Fruit fly (Drosophila melanogaster): ENCODE measurements around the gene Ucp4B.

Gene Ucp4B

DNA sequence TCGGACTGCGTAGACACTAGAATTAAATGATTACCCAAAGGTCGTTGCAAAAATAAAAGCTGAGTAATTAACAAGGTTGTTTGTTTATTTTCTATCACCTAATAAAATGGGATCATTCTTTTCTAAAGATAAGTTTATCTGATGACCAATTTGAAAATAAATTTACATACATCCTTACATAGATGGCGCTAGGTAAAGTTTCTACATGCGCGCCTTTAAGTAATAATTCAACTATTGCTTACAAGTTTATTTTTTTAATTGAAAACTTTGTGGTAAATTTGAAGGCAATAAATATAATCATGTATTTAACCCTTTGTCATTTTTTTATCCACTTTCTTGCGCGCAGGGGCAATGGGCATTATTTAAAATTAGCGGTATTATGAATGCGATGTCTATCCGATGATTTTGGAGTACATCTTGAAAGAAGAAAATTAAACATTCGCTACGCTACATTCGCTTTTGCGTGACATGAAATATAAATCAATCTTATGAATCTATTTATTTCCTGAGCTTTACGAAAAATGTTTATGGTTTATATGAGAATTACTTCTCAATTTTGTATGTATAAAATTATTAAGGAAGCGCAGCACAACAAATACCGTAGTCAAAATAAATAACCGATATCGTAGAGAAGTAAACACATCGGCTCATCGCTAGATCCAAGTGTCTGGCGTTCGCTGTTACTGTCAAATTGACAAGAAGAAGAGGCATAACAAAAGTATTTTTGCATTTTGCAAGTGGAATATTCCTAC, 20.7 kb upstream of the Ucp4B start, which contains the start of gene CG9044:
CG9044 (plus strand) TSS at position 676 of the 752 bp plus-strand sequence.
- TF ChIP-seq jim (GFP tag; optimal IDR thresholded peaks at IDR 0.05): no peak
- TF ChIP-seq psq (GFP tag; optimal IDR thresholded peaks at IDR 0.05): peak; percentile 54
- no peak for TF ChIP-seq CG32264 (GFP tag; optimal IDR thresholded peaks at IDR 0.05)
- TF ChIP-seq h (GFP tag; optimal IDR thresholded peaks at IDR 0.05): peak; percentile 77
- no peak for TF ChIP-seq N (GFP tag; optimal IDR thresholded peaks at IDR 0.05)
- TF ChIP-seq lola (GFP tag; optimal IDR thresholded peaks at IDR 0.05): no peak
- TF ChIP-seq rgr (GFP tag; optimal IDR thresholded peaks at IDR 0.05): no peak
- TF ChIP-seq tai (GFP tag; optimal IDR thresholded peaks at IDR 0.05): no peak
- TF ChIP-seq sage (GFP tag; optimal IDR thresholded peaks at IDR 0.05): no peak
- no peak for TF ChIP-seq Hnf4 (GFP tag; optimal IDR thresholded peaks at IDR 0.05)
- no peak for TF ChIP-seq pan (optimal IDR thresholded peaks at IDR 0.05)
- peak; percentile 70 for TF ChIP-seq ey (GFP tag; optimal IDR thresholded peaks at IDR 0.05)
- no peak for TF ChIP-seq Mio (GFP tag; optimal IDR thresholded peaks at IDR 0.05)
- no peak for TF ChIP-seq dl (GFP tag; optimal IDR thresholded peaks at IDR 0.05; ENCODE audit: insufficient read depth in 1 of 2, partially characterized antibody in 2 of 2)
- TF ChIP-seq CrebA (GFP tag; optimal IDR thresholded peaks at IDR 0.05; ENCODE audit: borderline replicate concordance): no peak
- no peak for TF ChIP-seq Myc (optimal IDR thresholded peaks at IDR 0.05)
- no peak for TF ChIP-seq Sp1 (GFP tag; optimal IDR thresholded peaks at IDR 0.05)
- peak; percentile 92 for TF ChIP-seq woc (GFP tag; optimal IDR thresholded peaks at IDR 0.05)
- no peak for TF ChIP-seq fru (GFP tag; optimal IDR thresholded peaks at IDR 0.05)
- no peak for TF ChIP-seq dmrt93B (GFP tag; optimal IDR thresholded peaks at IDR 0.05)
- TF ChIP-seq usp (GFP tag; optimal IDR thresholded peaks at IDR 0.05): no peak
- peak; percentile 32 for TF ChIP-seq OdsH (GFP tag; optimal IDR thresholded peaks at IDR 0.05)
- peak; percentile 35 for TF ChIP-seq CG9705 (GFP tag; optimal IDR thresholded peaks at IDR 0.05)
- TF ChIP-seq GATAd (GFP tag; optimal IDR thresholded peaks at IDR 0.05): peak; percentile 35
- TF ChIP-seq Hr83 (GFP tag; optimal IDR thresholded peaks at IDR 0.05; ENCODE audit: poor library complexity, severe bottlenecking): peak; percentile 38
- TF ChIP-seq Rel (GFP tag; optimal IDR thresholded peaks at IDR 0.05): no peak
- no peak for TF ChIP-seq Rel (tag; optimal IDR thresholded peaks at IDR 0.05)
- peak; percentile 71 for TF ChIP-seq HLH106 (tag; optimal IDR thresholded peaks at IDR 0.05)
- no peak for TF ChIP-seq sv (GFP tag; optimal IDR thresholded peaks at IDR 0.05)
- no peak for TF ChIP-seq Vsx2 (GFP tag; optimal IDR thresholded peaks at IDR 0.05; ENCODE audit: partially characterized antibody)
- no peak for TF ChIP-seq brk (GFP tag; optimal IDR thresholded peaks at IDR 0.05)
- TF ChIP-seq Hr78 (GFP tag; optimal IDR thresholded peaks at IDR 0.05): no peak
- no peak for TF ChIP-seq foxo (GFP tag; optimal IDR thresholded peaks at IDR 0.05)
- no peak for TF ChIP-seq Dif (GFP tag; optimal IDR thresholded peaks at IDR 0.05; ENCODE audit: partially characterized antibody)
- no peak for TF ChIP-seq Abd-B (GFP tag; optimal IDR thresholded peaks at IDR 0.05)
- TF ChIP-seq br (GFP tag; optimal IDR thresholded peaks at IDR 0.05): no peak
- peak; percentile 76 for TF ChIP-seq dsf (GFP tag; optimal IDR thresholded peaks at IDR 0.05; ENCODE audit: borderline replicate concordance)
- no peak for TF ChIP-seq Dfd (GFP tag; optimal IDR thresholded peaks at IDR 0.05)
- TF ChIP-seq Jra (GFP tag; optimal IDR thresholded peaks at IDR 0.05): peak; percentile 49

DNA sequence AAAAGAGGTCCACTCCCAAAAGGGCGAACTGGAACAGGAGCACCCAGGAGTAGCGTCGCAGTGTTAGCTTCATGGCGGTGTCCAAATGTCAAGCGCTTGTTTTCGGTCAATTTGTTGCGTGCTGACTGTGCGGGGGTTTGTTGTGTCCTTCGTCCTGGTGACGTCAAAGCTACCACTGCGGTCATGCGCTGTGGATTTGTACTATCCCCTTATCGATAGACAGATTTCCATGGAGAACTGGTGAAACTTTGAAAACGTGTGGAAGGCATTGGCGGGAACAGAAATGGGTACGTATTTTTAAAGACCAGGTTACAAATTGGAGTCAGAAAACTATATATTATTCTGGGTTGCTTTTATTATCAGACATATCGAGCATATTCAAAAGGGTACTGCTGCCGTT, 13.5 kb upstream of the Ucp4B start, which contains the start of gene CG13999:
CG13999 (minus strand) TSS at position 314 of the 400 bp plus-strand sequence.
- TF ChIP-seq pan (optimal IDR thresholded peaks at IDR 0.05): no peak
- TF ChIP-seq CG9705 (GFP tag; optimal IDR thresholded peaks at IDR 0.05): no peak
- no peak for TF ChIP-seq foxo (GFP tag; optimal IDR thresholded peaks at IDR 0.05)
- TF ChIP-seq dl (GFP tag; optimal IDR thresholded peaks at IDR 0.05; ENCODE audit: insufficient read depth in 1 of 2, partially characterized antibody in 2 of 2): no peak
- TF ChIP-seq HLH106 (tag; optimal IDR thresholded peaks at IDR 0.05): no peak
- no peak for TF ChIP-seq CG32264 (GFP tag; optimal IDR thresholded peaks at IDR 0.05)
